Worm (Caenorhabditis elegans): ENCODE data around the gene K03A11.4.

Gene K03A11.4

DNA sequence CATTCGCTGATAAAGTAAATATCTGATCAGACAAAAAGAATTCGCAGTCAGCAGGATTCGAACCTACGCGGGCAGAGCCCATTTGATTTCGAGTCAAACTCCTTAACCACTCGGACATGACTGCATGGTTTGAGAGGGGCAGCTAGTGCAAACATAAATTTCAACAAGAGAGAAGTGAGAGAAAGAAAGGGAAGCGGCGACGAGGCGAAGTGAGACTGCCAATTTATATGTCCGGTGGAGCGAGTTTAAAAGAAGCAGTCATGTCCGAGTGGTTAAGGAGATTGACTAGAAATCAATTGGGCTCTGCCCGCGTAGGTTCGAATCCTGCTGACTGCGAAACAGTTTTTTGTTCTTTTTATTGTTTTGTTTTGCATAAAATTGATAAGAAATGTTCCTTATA, 31.6 kb upstream of the K03A11.4 start (continued):
- TF ChIP-seq madf-2 (tag; optimal IDR thresholded peaks at IDR 0.05) (peak; percentile 93), unc-42 (tag; optimal IDR thresholded peaks at IDR 0.05) (peak; percentile 72), F13H6.1 (tag; optimal IDR thresholded peaks at IDR 0.05) (peak; percentile 88), dmd-4 (tag; optimal IDR thresholded peaks at IDR 0.05; ENCODE audit: borderline replicate concordance) (peak; percentile 93), unc-86 (tag; optimal IDR thresholded peaks at IDR 0.05) (peak; percentile 79), ceh-18 (tag; optimal IDR thresholded peaks at IDR 0.05) (peak; percentile 89), zip-5 (tag; optimal IDR thresholded peaks at IDR 0.05) (peak; percentile 62), K09A11.1 (tag; optimal IDR thresholded peaks at IDR 0.05; ENCODE audit: insufficient read depth) (peak; percentile 76), npax-4 (tag; optimal IDR thresholded peaks at IDR 0.05) (peak; percentile 71), ceh-45 (GFP tag; IDR thresholded peaks at IDR 0.05) (peak; percentile 97), pax-1 (tag; optimal IDR thresholded peaks at IDR 0.05) (peak; percentile 46), lim-6 (tag; optimal IDR thresholded peaks at IDR 0.05) (peak; percentile 70), tbx-2 (tag; optimal IDR thresholded peaks at IDR 0.05) (peak; percentile 88), che-1 (tag; optimal IDR thresholded peaks at IDR 0.05) (peak; percentile 84), eyg-1 (tag; optimal IDR thresholded peaks at IDR 0.05) (peak; percentile 81), sdc-2 (tag; optimal IDR thresholded peaks at IDR 0.05) (peak; percentile 92), nhr-232 (tag; optimal IDR thresholded peaks at IDR 0.05) (peak; percentile 84), pag-3 (tag; optimal IDR thresholded peaks at IDR 0.05; ENCODE audit: borderline replicate concordance) (peak; percentile 67), hlh-13 (GFP tag; optimal IDR thresholded peaks at IDR 0.05) (peak; percentile 85), ceh-48 (tag; optimal IDR thresholded peaks at IDR 0.05) (peak; percentile 79), ceh-14 (tag; optimal IDR thresholded peaks at IDR 0.05) (peak; percentile 96), hlh-8 (tag; optimal IDR thresholded peaks at IDR 0.05) (peak; percentile 62), fkh-10 (GFP tag; optimal IDR thresholded peaks at IDR 0.05) (peak; percentile 28), C38D4.7 (GFP tag; optimal IDR thresholded peaks at IDR 0.05) (peak; percentile 89)

DNA sequence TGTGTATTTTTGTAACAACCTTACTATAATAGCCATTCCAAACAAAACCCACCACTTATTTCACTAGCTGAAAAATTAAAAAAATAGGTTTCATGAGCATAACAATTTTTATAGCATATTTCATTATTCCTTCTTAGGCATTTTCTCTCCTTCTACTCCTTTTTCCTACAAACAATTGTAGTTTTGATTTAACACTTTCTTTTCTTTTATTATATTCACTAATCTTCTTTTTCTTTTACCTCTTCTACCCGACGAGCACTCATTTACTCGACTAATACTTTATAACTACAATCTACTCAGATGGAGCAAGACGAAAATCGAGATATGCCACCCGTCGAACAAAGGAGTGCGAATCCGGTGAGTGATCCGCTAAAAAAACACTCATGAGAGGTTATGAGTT, 29.7 kb upstream of the K03A11.4 start, which contains the start of gene C53C7.3:
C53C7.3 (plus strand) TSS at position 301 of the 400 bp plus-strand sequence.
- TF ChIP-seq Y22D7AL.16 (tag; optimal IDR thresholded peaks at IDR 0.05) (no peak), rnt-1 (tag; optimal IDR thresholded peaks at IDR 0.05) (no peak), sox-2 (GFP tag; IDR thresholded peaks at IDR 0.05) (no peak), fkh-10 (GFP tag; optimal IDR thresholded peaks at IDR 0.05) (no peak), ceh-6 (GFP tag; optimal IDR thresholded peaks at IDR 0.05) (no peak), pqm-1 (tag; optimal IDR thresholded peaks at IDR 0.05) (no peak), gmeb-2 (tag; optimal IDR thresholded peaks at IDR 0.05) (no peak), pha-4 (tag; optimal IDR thresholded peaks at IDR 0.05) (no peak), hlh-30 (tag; optimal IDR thresholded peaks at IDR 0.05; ENCODE audit: insufficient read depth) (no peak), fax-1 (tag; optimal IDR thresholded peaks at IDR 0.05) (no peak), pag-3 (tag; optimal IDR thresholded peaks at IDR 0.05; ENCODE audit: borderline replicate concordance) (no peak), unc-42 (tag; optimal IDR thresholded peaks at IDR 0.05) (no peak), pat-9 (tag; optimal IDR thresholded peaks at IDR 0.05) (no peak), pha-2 (tag; optimal IDR thresholded peaks at IDR 0.05) (no peak), dve-1 (tag; optimal IDR thresholded peaks at IDR 0.05) (no peak)

DNA sequence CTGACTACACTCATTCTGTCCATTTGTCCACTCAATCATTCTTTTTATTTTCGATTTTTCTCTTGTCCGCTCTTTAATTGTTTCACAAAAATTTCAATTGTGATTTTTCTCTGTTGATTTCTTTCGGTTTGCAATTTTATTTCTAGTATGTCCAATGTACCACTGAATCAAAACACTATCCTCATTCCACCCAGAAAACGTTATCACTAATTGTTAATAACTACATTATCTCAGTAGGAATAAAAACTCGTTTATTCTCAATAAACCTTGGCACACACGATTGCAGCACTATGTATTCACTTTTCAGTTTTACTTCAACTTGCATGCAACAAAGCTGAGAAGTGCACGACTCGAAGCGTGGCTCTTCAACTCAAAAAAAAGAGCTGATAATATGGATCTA, 26.6 kb upstream of the K03A11.4 start, which contains the start of gene K03A11.1:
K03A11.1 (plus strand) TSS at position 301 of the 400 bp plus-strand sequence.
- no peak for TF ChIP-seq ref-2 (tag; optimal IDR thresholded peaks at IDR 0.05)
- no peak for TF ChIP-seq T23F11.4 (GFP tag; optimal IDR thresholded peaks at IDR 0.05)
- TF ChIP-seq ama-1 (optimal IDR thresholded peaks at IDR 0.05), result no peak
- TF ChIP-seq tbx-2 (tag; optimal IDR thresholded peaks at IDR 0.05), result no peak
- no peak for TF ChIP-seq hlh-6 (tag; optimal IDR thresholded peaks at IDR 0.05)
- TF ChIP-seq elt-4 (tag; optimal IDR thresholded peaks at IDR 0.05), result no peak
- TF ChIP-seq ceh-30 (tag; optimal IDR thresholded peaks at IDR 0.05), result no peak
- no peak for TF ChIP-seq ceh-19 (GFP tag; optimal IDR thresholded peaks at IDR 0.05)
